Worm (Caenorhabditis elegans): ENCODE data around the gene fbxa-133.

fbxa-133 gene

DNA sequence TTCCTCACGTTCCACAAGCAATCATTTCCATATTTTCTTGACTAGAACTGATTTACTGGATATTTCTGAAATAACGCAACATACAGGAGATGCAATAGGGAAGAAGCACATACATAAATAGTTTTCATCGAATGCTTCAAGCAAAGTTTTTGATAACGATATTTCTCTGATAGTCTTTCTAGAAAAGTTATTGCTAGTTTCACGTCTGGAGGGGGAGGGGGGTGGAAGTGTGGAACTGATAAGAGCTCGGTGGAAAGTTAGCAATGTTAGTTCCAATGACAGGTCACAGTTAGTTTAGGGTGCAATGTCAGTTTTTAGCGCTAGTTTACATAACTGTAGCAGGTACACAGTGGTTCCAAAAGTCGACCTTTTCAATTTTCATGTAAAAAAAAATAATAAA is 32.2 kb downstream of the fbxa-133 start, which contains the start of gene Y6G8.6:
Gene Y6G8.6 (minus strand): TSS at position 98 of the 400 bp plus-strand sequence.
- no peak for TF ChIP-seq mes-4 (tag; optimal IDR thresholded peaks at IDR 0.05)
- TF ChIP-seq nhr-80 (tag; optimal IDR thresholded peaks at IDR 0.05): peak; percentile 49

DNA sequence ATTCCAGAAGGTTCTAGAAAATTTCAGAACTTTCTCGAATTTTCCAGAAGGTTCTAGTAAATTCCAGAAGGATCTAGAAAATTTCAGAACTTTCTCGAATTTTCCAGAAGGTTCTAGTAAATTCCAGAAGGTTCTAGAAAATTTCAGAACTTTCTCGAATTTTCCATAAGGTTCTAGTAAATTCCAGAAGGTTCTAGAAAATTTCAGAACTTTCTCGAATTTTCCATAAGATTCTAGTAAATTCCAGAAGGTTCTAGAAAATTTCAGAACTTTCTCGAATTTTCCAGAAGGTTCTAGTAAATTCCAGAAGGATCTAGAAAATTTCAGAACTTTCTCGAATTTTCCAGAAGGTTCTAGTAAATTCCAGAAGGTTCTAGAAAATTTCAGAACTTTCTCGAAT is 33.6 kb downstream of the fbxa-133 start:
- TF ChIP-seq hsf-1 (GFP tag; IDR thresholded peaks at IDR 0.05): peak; percentile 90

DNA sequence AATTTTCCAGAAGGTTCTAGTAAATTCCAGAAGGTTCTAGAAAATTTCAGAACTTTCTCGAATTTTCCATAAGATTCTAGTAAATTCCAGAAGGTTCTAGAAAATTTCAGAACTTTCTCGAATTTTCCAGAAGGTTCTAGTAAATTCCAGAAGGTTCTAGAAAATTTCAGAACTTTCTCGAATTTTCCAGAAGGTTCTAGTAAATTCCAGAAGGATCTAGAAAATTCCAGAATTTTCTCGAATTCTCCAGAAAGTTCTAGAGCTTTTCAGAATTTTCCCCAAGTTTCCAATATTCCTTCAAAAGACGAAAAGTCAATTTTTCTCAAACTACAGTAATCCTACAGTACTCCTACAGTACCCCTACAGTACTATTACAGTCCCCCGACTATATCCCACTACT is 34.2 kb downstream of the fbxa-133 start:
- TF ChIP-seq hsf-1 (GFP tag; IDR thresholded peaks at IDR 0.05): peak; percentile 92

DNA sequence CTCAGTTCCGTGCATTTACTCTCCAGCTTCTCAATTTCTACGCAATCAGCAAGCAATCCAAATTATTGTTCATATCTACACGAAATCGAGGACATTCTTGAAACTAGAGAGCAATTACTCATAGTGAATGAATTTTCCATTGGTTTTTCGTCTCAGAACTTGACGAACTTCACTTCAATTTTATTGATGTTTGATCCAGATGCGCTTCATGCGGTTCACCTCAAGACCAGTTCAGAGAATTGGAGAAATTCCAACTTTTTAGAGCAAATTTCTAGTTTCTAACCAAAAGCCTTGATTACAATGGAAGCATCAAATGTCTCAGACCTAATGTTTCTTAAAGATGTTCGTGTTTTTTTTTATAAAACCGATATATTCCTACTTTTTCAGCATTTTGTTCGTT is 35.7 kb downstream of the fbxa-133 start, which contains the start of gene Y6G8.8:
Gene Y6G8.8 (plus strand): TSS at position 301 of the 400 bp plus-strand sequence.
- TF ChIP-seq B0336.3 (GFP tag; IDR thresholded peaks at IDR 0.05) (no peak), hlh-26 (GFP tag; conservative IDR thresholded peaks at IDR 0.05) (no peak), ceh-40 (GFP tag; IDR thresholded peaks at IDR 0.05) (no peak), F52B5.7 (tag; optimal IDR thresholded peaks at IDR 0.05) (no peak), ceh-100 (GFP tag; IDR thresholded peaks at IDR 0.05) (no peak), mcd-1 (GFP tag; IDR thresholded peaks at IDR 0.05) (no peak), die-1 (tag; optimal IDR thresholded peaks at IDR 0.05) (no peak), sea-2 (GFP tag; IDR thresholded peaks at IDR 0.05) (no peak), rec-8 (tag; optimal IDR thresholded peaks at IDR 0.05) (no peak), F39B2.1 (GFP tag; IDR thresholded peaks at IDR 0.05) (no peak), C06A6.2 (GFP tag; conservative IDR thresholded peaks at IDR 0.05) (no peak), ekl-4 (GFP tag; IDR thresholded peaks at IDR 0.05) (no peak), snpc-3.4 (tag; optimal IDR thresholded peaks at IDR 0.05) (no peak), egrh-3 (GFP tag; IDR thresholded peaks at IDR 0.05) (no peak), snpc-4 (GFP tag; optimal IDR thresholded peaks at IDR 0.05) (no peak), snpc-4 (tag; optimal IDR thresholded peaks at IDR 0.05) (no peak), aptf-2 (GFP tag; conservative IDR thresholded peaks at IDR 0.05) (no peak)

DNA sequence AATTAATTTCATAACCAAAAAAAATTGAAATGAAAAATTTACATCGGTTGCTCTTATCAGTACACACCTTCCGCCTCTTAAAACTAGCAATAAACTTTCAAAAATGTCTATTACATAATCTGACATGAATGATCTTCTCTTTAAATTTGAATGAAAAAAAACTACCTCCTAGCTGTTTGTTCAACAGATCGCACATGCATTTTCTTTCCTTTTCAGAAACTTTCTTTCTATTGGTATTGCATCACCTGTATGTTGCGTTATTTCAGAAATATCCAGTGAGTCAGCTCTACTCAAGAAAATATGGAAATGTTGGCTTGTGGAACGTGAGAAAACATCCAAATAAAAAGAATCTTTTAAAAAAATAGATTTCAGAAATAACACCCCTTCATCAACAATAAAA is 38.6 kb downstream of the fbxa-133 start, which contains the start of gene F57G4.1:
Gene F57G4.1 (plus strand): TSS at position 301 of the 400 bp plus-strand sequence.
- no peak for TF ChIP-seq athp-1 (tag; optimal IDR thresholded peaks at IDR 0.05)
- TF ChIP-seq mes-4 (tag; optimal IDR thresholded peaks at IDR 0.05): no peak
- no peak for TF ChIP-seq let-526 (GFP tag; IDR thresholded peaks at IDR 0.05)
- TF ChIP-seq F23B12.7 (tag; optimal IDR thresholded peaks at IDR 0.05; ENCODE audit: insufficient read depth): no peak
- TF ChIP-seq K11D2.4 (GFP tag; IDR thresholded peaks at IDR 0.05): no peak
- no peak for TF ChIP-seq gei-17 (GFP tag; optimal IDR thresholded peaks at IDR 0.05)
- no peak for TF ChIP-seq hmg-20 (GFP tag; IDR thresholded peaks at IDR 0.05)
- no peak for TF ChIP-seq tbp1 (GFP tag; optimal IDR thresholded peaks at IDR 0.05)
- no peak for TF ChIP-seq C06A6.2 (GFP tag; conservative IDR thresholded peaks at IDR 0.05)
- no peak for TF ChIP-seq madf-8 (GFP tag; conservative IDR thresholded peaks at IDR 0.05)
- no peak for TF ChIP-seq F57C9.4 (tag; optimal IDR thresholded peaks at IDR 0.05)

DNA sequence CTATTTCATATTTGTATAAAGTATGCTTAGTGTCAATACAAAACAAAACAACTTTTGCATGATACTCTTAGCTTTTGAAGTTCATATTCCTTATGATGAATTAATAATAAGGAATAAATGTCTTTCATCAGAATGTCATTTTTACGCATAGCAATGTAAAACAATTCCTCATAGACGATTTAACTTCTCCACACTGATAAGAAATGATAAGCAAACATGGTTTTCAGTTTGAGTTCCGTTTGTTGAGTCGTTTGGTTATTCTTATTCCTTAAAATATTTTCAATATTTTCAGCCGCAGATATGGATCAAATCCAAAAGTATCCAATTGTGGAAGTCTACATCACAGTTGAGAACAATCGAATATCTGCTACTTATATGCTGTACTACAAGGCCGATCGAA is 40.3 kb downstream of the fbxa-133 start, which contains the start of gene F57G4.11:
Gene F57G4.11 (plus strand): TSS at position 301 of the 400 bp plus-strand sequence.
- no peak for TF ChIP-seq hrde-1 (tag; optimal IDR thresholded peaks at IDR 0.05; ENCODE audit: borderline replicate concordance)
- TF ChIP-seq mel-28 (tag; optimal IDR thresholded peaks at IDR 0.05; ENCODE audit: borderline replicate concordance): no peak
- TF ChIP-seq K12H6.12 (tag; optimal IDR thresholded peaks at IDR 0.05): no peak
- no peak for TF ChIP-seq ceh-40 (GFP tag; IDR thresholded peaks at IDR 0.05)
- TF ChIP-seq sdz-38 (tag; optimal IDR thresholded peaks at IDR 0.05): no peak
- TF ChIP-seq him-1 (tag; optimal IDR thresholded peaks at IDR 0.05): no peak
- no peak for TF ChIP-seq nfyb-1 (GFP tag; IDR thresholded peaks at IDR 0.05)
- TF ChIP-seq madf-8 (GFP tag; conservative IDR thresholded peaks at IDR 0.05): no peak
- TF ChIP-seq let-526 (GFP tag; IDR thresholded peaks at IDR 0.05): no peak
- no peak for TF ChIP-seq hmg-1.2 (GFP tag; IDR thresholded peaks at IDR 0.05)
- TF ChIP-seq pbrm-1 (GFP tag; IDR thresholded peaks at IDR 0.05): no peak
- TF ChIP-seq Y56A3A.18 (GFP tag; IDR thresholded peaks at IDR 0.05): no peak
